Fruit fly (Drosophila melanogaster): ENCODE data around the gene Blos4.
A peak's percentile ranks its signal among the peaks of the same experiment; 100 is the strongest.

Blos4 gene

dm6 chr3L:10841905-10842304, 37.0 kb upstream of the Blos4 start:
- TF ChIP-seq rn (GFP tag; IDR thresholded peaks at IDR 0.05) (no peak), CG14655 (GFP tag; optimal IDR thresholded peaks at IDR 0.05) (no peak), CG13204 (GFP tag; optimal IDR thresholded peaks at IDR 0.05) (peak; percentile 29), CG12605 (GFP tag; IDR thresholded peaks at IDR 0.05) (no peak), CG8301 (tag; optimal IDR thresholded peaks at IDR 0.05) (no peak)

dm6 chr3L:10842830-10843229, 36.1 kb upstream of the Blos4 start:
- TF ChIP-seq Pif1A (GFP tag; optimal IDR thresholded peaks at IDR 0.05) (no peak), CG32121 (GFP tag; IDR thresholded peaks at IDR 0.05) (no peak), Pif1B (GFP tag; optimal IDR thresholded peaks at IDR 0.05) (no peak), CG34367 (tag; optimal IDR thresholded peaks at IDR 0.05) (no peak), Ets98B (GFP tag; IDR thresholded peaks at IDR 0.05) (no peak), CG8301 (tag; optimal IDR thresholded peaks at IDR 0.05) (no peak), CG8159 (tag; optimal IDR thresholded peaks at IDR 0.05) (no peak), CG12605 (GFP tag; IDR thresholded peaks at IDR 0.05) (no peak), CG9948 (tag; optimal IDR thresholded peaks at IDR 0.05) (no peak), CG15710 (tag; optimal IDR thresholded peaks at IDR 0.05) (no peak), Snoo (tag; optimal IDR thresholded peaks at IDR 0.05) (no peak), CG17806 (tag; optimal IDR thresholded peaks at IDR 0.05) (no peak)

DNA sequence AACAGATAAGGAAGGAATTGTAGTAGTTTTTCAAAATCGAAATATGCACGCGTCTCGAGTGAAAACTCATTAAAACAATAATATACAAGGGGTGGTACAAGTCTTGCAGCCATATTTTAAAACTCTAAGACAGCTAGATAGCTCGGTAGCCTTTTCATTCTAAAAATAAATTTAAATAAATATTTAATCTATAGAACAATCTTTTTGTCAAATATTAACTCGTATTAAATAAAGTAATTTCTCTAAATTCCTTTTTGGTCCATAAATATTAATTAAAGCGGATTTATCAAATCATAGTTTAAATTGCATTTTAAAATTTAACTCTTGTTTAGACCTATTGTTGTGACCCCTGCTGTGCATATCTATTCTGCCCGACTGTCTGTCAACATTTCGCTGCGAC, 35.6 kb upstream of the Blos4 start:
- TF ChIP-seq gl (tag; optimal IDR thresholded peaks at IDR 0.05) (no peak), CG9948 (tag; optimal IDR thresholded peaks at IDR 0.05) (peak; percentile 45), Ets98B (GFP tag; IDR thresholded peaks at IDR 0.05) (no peak), rn (GFP tag; IDR thresholded peaks at IDR 0.05) (no peak), CG34367 (tag; optimal IDR thresholded peaks at IDR 0.05) (peak; percentile 25), Pif1B (GFP tag; optimal IDR thresholded peaks at IDR 0.05) (no peak), CG8301 (tag; optimal IDR thresholded peaks at IDR 0.05) (peak; percentile 13), CG32121 (GFP tag; IDR thresholded peaks at IDR 0.05) (no peak), CG12605 (GFP tag; IDR thresholded peaks at IDR 0.05) (no peak), CG14655 (GFP tag; optimal IDR thresholded peaks at IDR 0.05) (peak; percentile 53), CG15710 (tag; optimal IDR thresholded peaks at IDR 0.05) (peak; percentile 41), CG4496 (GFP tag; IDR thresholded peaks at IDR 0.05) (no peak), CG8159 (tag; optimal IDR thresholded peaks at IDR 0.05) (peak; percentile 75), EcR (GFP tag; optimal IDR thresholded peaks at IDR 0.05) (no peak), CG10348 (GFP tag; IDR thresholded peaks at IDR 0.05) (no peak), CG13204 (GFP tag; optimal IDR thresholded peaks at IDR 0.05) (no peak), CG17806 (tag; optimal IDR thresholded peaks at IDR 0.05) (peak; percentile 39), Snoo (tag; optimal IDR thresholded peaks at IDR 0.05) (peak; percentile 12), fd96Ca (GFP tag; IDR thresholded peaks at IDR 0.05) (no peak), Pif1A (GFP tag; optimal IDR thresholded peaks at IDR 0.05) (no peak), D1 (tag; optimal IDR thresholded peaks at IDR 0.05) (no peak)

DNA sequence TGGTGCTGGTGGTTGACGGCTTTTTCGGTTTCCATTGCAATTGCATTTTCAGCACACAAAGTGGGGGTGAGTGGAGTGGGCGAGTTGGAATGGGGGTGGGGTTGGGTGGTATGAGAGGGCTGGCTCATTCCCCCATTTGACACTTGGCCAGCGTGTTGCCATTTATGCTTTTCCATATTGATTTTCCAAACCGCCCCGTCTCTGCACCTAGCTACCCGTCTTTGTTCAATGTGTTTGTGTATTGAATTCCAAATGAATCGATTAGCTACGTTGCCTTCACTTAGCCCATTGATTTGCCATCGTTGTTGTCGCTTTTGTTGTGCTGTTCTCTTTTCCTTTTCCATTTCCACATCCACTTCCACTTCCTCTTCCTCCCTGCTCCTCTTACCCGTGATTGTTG, 35.2 kb upstream of the Blos4 start:
- TF ChIP-seq CG9948 (tag; optimal IDR thresholded peaks at IDR 0.05) (no peak), CG15710 (tag; optimal IDR thresholded peaks at IDR 0.05) (no peak), CG4496 (GFP tag; IDR thresholded peaks at IDR 0.05) (0 out of 3 replicates have a peak, but pooled peaks have one; percentile 26)

- TF ChIP-seq fd96Ca (GFP tag; IDR thresholded peaks at IDR 0.05) (no peak), Snoo (tag; optimal IDR thresholded peaks at IDR 0.05) (no peak), CG9948 (tag; optimal IDR thresholded peaks at IDR 0.05) (no peak), CG15710 (tag; optimal IDR thresholded peaks at IDR 0.05) (peak; percentile 2), CG32121 (GFP tag; IDR thresholded peaks at IDR 0.05) (no peak), CG12605 (GFP tag; IDR thresholded peaks at IDR 0.05) (no peak), CG8301 (tag; optimal IDR thresholded peaks at IDR 0.05) (no peak), Pif1A (GFP tag; optimal IDR thresholded peaks at IDR 0.05) (no peak), EcR (GFP tag; optimal IDR thresholded peaks at IDR 0.05) (no peak), CG8159 (tag; optimal IDR thresholded peaks at IDR 0.05) (peak; percentile 49), D1 (tag; optimal IDR thresholded peaks at IDR 0.05) (no peak), rn (GFP tag; IDR thresholded peaks at IDR 0.05) (no peak), CG13204 (GFP tag; optimal IDR thresholded peaks at IDR 0.05) (no peak), CG14655 (GFP tag; optimal IDR thresholded peaks at IDR 0.05) (no peak), Pif1B (GFP tag; optimal IDR thresholded peaks at IDR 0.05) (no peak), CG34367 (tag; optimal IDR thresholded peaks at IDR 0.05) (no peak)
Observed at dm6 chr3L:10844548-10845530, 34.0 kb upstream of the Blos4 start.

- TF ChIP-seq CG34367 (tag; optimal IDR thresholded peaks at IDR 0.05) (no peak), Pif1B (GFP tag; optimal IDR thresholded peaks at IDR 0.05) (no peak), gl (tag; optimal IDR thresholded peaks at IDR 0.05) (no peak), CG13204 (GFP tag; optimal IDR thresholded peaks at IDR 0.05) (no peak), EcR (GFP tag; optimal IDR thresholded peaks at IDR 0.05) (no peak), CG14655 (GFP tag; optimal IDR thresholded peaks at IDR 0.05) (no peak), fd96Ca (GFP tag; IDR thresholded peaks at IDR 0.05) (no peak), Ets98B (GFP tag; IDR thresholded peaks at IDR 0.05) (no peak), CG8159 (tag; optimal IDR thresholded peaks at IDR 0.05) (no peak), CG15710 (tag; optimal IDR thresholded peaks at IDR 0.05) (no peak), rn (GFP tag; IDR thresholded peaks at IDR 0.05) (no peak), CG12605 (GFP tag; IDR thresholded peaks at IDR 0.05) (no peak), D1 (tag; optimal IDR thresholded peaks at IDR 0.05) (no peak)
Observed at dm6 chr3L:10845758-10846157, 33.1 kb upstream of the Blos4 start.

All from whole organism, pupa.